Fruit fly (Drosophila melanogaster): ENCODE results near the gene mib2.

dm6 chr2L:19089385-19089784, 55.1 kb downstream of the mib2 start:
- TF ChIP-seq h (optimal IDR thresholded peaks at IDR 0.05): no peak
- TF ChIP-seq insv (optimal IDR thresholded peaks at IDR 0.05): no peak
- TF ChIP-seq Sin3A (optimal IDR thresholded peaks at IDR 0.05): no peak
- no peak for TF ChIP-seq ttk (optimal IDR thresholded peaks at IDR 0.05)
- TF ChIP-seq Myc (optimal IDR thresholded peaks at IDR 0.05): no peak
